Fruit fly (Drosophila melanogaster) S2 (cell line): ENCODE measurements around the gene CG31751.

ENCODE experiments used
- CG8478 ChIP-seq: fragments of >200 bp; optimal IDR thresholded peaks from 2 replicates; lab custom pipeline; 2018
- CTCF ChIP-seq, 2 experiments: fragments of >200 bp; optimal IDR thresholded peaks; 2 replicates each; lab custom pipeline; 2018

DNA sequence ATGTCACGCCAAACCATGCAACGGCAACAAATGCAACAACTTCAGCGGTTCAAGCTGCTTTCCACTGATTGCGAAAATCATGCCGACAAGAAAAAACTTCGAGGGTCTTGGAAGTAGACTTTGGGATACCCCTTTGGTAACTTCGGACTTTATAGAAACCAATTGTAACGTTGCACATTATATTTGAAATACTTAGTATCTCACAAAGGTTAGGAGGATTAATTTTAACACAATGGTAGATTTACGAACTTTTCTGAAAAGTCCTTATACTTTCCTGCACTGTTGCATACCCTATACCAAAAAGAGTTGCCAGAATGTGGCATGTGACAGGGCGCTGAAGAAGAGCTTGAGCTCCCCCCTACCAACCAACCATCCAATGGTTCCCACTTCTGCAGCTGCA, 31.6 kb upstream of the CG31751 start:
- TF ChIP-seq CTCF (optimal IDR thresholded peaks at IDR 0.05; lab: Kevin White, UChicago): no peak
- TF ChIP-seq CG8478 (lab: Kevin White, UChicago): no peak
